Worm (Caenorhabditis elegans) whole organism, late embryonic: Measurements from ENCODE around the gene C31E10.6.

Source experiments
- F13H6.1 ChIP-seq: sonication (generic microtip); optimal IDR thresholded peaks from 2 replicates; lab custom pipeline; 2016; ENCODE audit warnings: missing genetic modification characterization, missing compliant biosample characterization
- ama-1 ChIP-seq: fragments of 150-350 bp; optimal IDR thresholded peaks from 2 replicates; lab custom pipeline; 2014
- ceh-14 ChIP-seq: sonication (generic microtip); optimal IDR thresholded peaks from 2 replicates; lab custom pipeline; 2016; ENCODE audit warnings: missing genotype, missing genetic modification characterization, missing compliant biosample characterization
- ceh-18 ChIP-seq: sonication (generic microtip); optimal IDR thresholded peaks from 2 replicates; lab custom pipeline; 2016; ENCODE audit warnings: missing genetic modification characterization, missing compliant biosample characterization
- ceh-34 ChIP-seq: sonication (generic microtip); optimal IDR thresholded peaks from 2 replicates; lab custom pipeline; 2016; ENCODE audit warnings: mild to moderate bottlenecking, missing genetic modification characterization, missing compliant biosample characterization
- che-1 ChIP-seq: sonication (generic microtip); optimal IDR thresholded peaks from 2 replicates; lab custom pipeline; 2016; ENCODE audit warnings: mild to moderate bottlenecking, missing genetic modification characterization, missing compliant biosample characterization
- dve-1 ChIP-seq: sonication (generic microtip); optimal IDR thresholded peaks from 2 replicates; lab custom pipeline; 2017; ENCODE audit warnings: antibody characterized with exemption, mild to moderate bottlenecking, missing genetic modification characterization, missing compliant biosample characterization
- nhr-11 ChIP-seq: fragments of 150-350 bp; optimal IDR thresholded peaks from 2 replicates; lab custom pipeline; 2014; ENCODE audit warnings: missing biosample characterization, missing genetic modification characterization
- odd-2 ChIP-seq: sonication (generic microtip); optimal IDR thresholded peaks from 2 replicates; lab custom pipeline; 2017; ENCODE audit warnings: antibody characterized with exemption, mild to moderate bottlenecking, missing genetic modification characterization, missing compliant biosample characterization
- pha-2 ChIP-seq: sonication (generic microtip); optimal IDR thresholded peaks from 2 replicates; lab custom pipeline; 2017; ENCODE audit warnings: mild to moderate bottlenecking, missing genetic modification characterization, missing compliant biosample characterization
- rnt-1 ChIP-seq: sonication (generic microtip); optimal IDR thresholded peaks from 2 replicates; lab custom pipeline; 2016; ENCODE audit warnings: missing genetic modification characterization, missing compliant biosample characterization
- sox-2 ChIP-seq: fragments of 200-800 bp; sonication (Bioruptor generic); IDR thresholded peaks from 2 replicates; pipeline ENCODE4 v1.3.6; 2022; ENCODE audit warnings: missing genetic modification reagents, missing genetic modification characterization, missing compliant biosample characterization

- TF ChIP-seq dve-1 (tag; lab: Kevin White, UChicago) (no peak), sox-2 (no peak), pha-2 (tag; lab: Kevin White, UChicago) (no peak), ceh-34 (tag; lab: Kevin White, UChicago) (no peak), ceh-18 (peak; percentile 73), ama-1 (lab: Kevin White, UChicago) (no peak), nhr-11 (tag; lab: Kevin White, UChicago) (no peak), che-1 (tag; lab: Kevin White, UChicago) (no peak), ceh-14 (tag; lab: Kevin White, UChicago) (peak; percentile 40), rnt-1 (tag; lab: Kevin White, UChicago) (no peak), odd-2 (tag; lab: Kevin White, UChicago) (no peak), F13H6.1 (no peak)
These were observed 26.7 kb upstream of the C31E10.6 start for ce11 chrX:13969257-13969968.
